Worm (Caenorhabditis elegans) whole organism, young adult: ENCODE results near the gene F44F4.3.

Experiments used
- F39B2.1 ChIP-seq: fragments of 200-800 bp; sonication (Bioruptor generic); IDR thresholded peaks from 2 replicates; pipeline ENCODE4 v1.3.6; 2022; ENCODE audit warnings: missing genetic modification reagents, missing genetic modification characterization, missing compliant biosample characterization
- madf-8 ChIP-seq: fragments of 200-800 bp; sonication (Bioruptor generic); conservative IDR thresholded peaks from 2 replicates; pipeline ENCODE4 v1.3.6; 2022; ENCODE audit warnings: missing genetic modification reagents, missing genetic modification characterization, missing compliant biosample characterization
- pha-4 ChIP-seq: fragments of 150-350 bp; sonication (generic microtip); optimal IDR thresholded peaks from 2 replicates; lab custom pipeline; 2014; ENCODE audit warnings: missing biosample characterization, missing genetic modification reagents, missing genetic modification characterization
- tlf-1 ChIP-seq: fragments of 200-800 bp; sonication (Bioruptor generic); optimal IDR thresholded peaks from 2 replicates; lab custom pipeline; 2018; ENCODE audit warnings: mild to moderate bottlenecking, missing genetic modification characterization, missing compliant biosample characterization

ce11 chrII:10849903-10850302 lies 35.8 kb downstream of the F44F4.3 start, which contains the start of gene M106.2:
- TF ChIP-seq tlf-1 (no peak), madf-8 (GFP tag; lab: Robert Waterston, UW) (no peak), F39B2.1 (no peak), pha-4 (tag; lab: Kevin White, UChicago) (no peak)
